Fruit fly (Drosophila melanogaster) whole organism, embryonic: ENCODE results near the gene nmdyn-D6.

ENCODE experiments used
- Aef1 ChIP-seq: fragments of 200-800 bp; sonication (Bioruptor generic); IDR thresholded peaks from 3 replicates; pipeline ENCODE4 v1.3.6; 2022; ENCODE audit warnings: missing biosample characterization, missing genetic modification characterization
- Antp ChIP-seq: fragments of 200-800 bp; sonication (Bioruptor generic); optimal IDR thresholded peaks from 3 replicates; lab custom pipeline; 2016; ENCODE audit warnings: missing biosample characterization, missing genetic modification characterization
- Asciz ChIP-seq: fragments of 200-800 bp; sonication (Bioruptor generic); optimal IDR thresholded peaks from 2 replicates; lab custom pipeline; 2017; ENCODE audit warnings: missing biosample characterization, mild to moderate bottlenecking, missing genetic modification characterization, missing genetic modification reagents
- Atf3 ChIP-seq: fragments of 200-800 bp; sonication (Bioruptor generic); optimal IDR thresholded peaks from 3 replicates; lab custom pipeline; 2016; ENCODE audit warnings: missing biosample characterization, missing genetic modification characterization
- Bteb2 ChIP-seq: fragments of 200-800 bp; sonication (Bioruptor generic); optimal IDR thresholded peaks from 2 replicates; lab custom pipeline; 2016; ENCODE audit warnings: missing biosample characterization, missing genetic modification characterization
- CG10565 ChIP-seq: fragments of 200-800 bp; sonication (Bioruptor generic); optimal IDR thresholded peaks from 3 replicates; lab custom pipeline; 2016; ENCODE audit warnings: missing biosample characterization, mild to moderate bottlenecking, missing genetic modification characterization
- CG12391 ChIP-seq: fragments of 200-800 bp; sonication (Bioruptor generic); optimal IDR thresholded peaks from 3 replicates; lab custom pipeline; 2018; ENCODE audit warnings: missing biosample characterization, mild to moderate bottlenecking, missing genetic modification characterization, moderate library complexity
- CG14860 ChIP-seq: fragments of 200-800 bp; sonication (Bioruptor generic); IDR thresholded peaks from 3 replicates; pipeline ENCODE4 v1.3.6; 2022; ENCODE audit warnings: missing biosample characterization, missing genetic modification characterization; ENCODE audit not compliant: partially characterized antibody
- CG1603 ChIP-seq: fragments of 200-800 bp; sonication (Bioruptor generic); optimal IDR thresholded peaks from 2 replicates; lab custom pipeline; 2019; ENCODE audit warnings: missing biosample characterization, mild to moderate bottlenecking, missing genetic modification characterization, moderate library complexity
- CG17328 ChIP-seq: fragments of 200-800 bp; sonication (Bioruptor generic); IDR thresholded peaks from 2 replicates; pipeline ENCODE4 v1.3.6; 2022; ENCODE audit warnings: missing biosample characterization, missing genetic modification characterization
- CG17385 ChIP-seq: fragments of 200-800 bp; sonication (Bioruptor generic); optimal IDR thresholded peaks from 3 replicates; lab custom pipeline; 2018; ENCODE audit warnings: missing biosample characterization, mild to moderate bottlenecking, missing genetic modification characterization
- CG1832 ChIP-seq: fragments of 200-800 bp; sonication (Bioruptor generic); optimal IDR thresholded peaks from 2 replicates; lab custom pipeline; 2017; ENCODE audit warnings: missing biosample characterization, mild to moderate bottlenecking, missing genetic modification characterization, inconsistent platforms
- CG18619 ChIP-seq: fragments of 200-800 bp; sonication (Bioruptor generic); optimal IDR thresholded peaks from 3 replicates; lab custom pipeline; 2017; ENCODE audit warnings: missing biosample characterization, mild to moderate bottlenecking, missing genetic modification characterization
- CG2129 ChIP-seq: fragments of 200-800 bp; sonication (Bioruptor generic); IDR thresholded peaks from 2 replicates; pipeline ENCODE4 v1.3.6; 2022; ENCODE audit warnings: missing biosample characterization, missing genetic modification characterization; ENCODE audit not compliant: partially characterized antibody
- CG2199 ChIP-seq: fragments of 200-800 bp; sonication (Bioruptor generic); IDR thresholded peaks from 3 replicates; pipeline ENCODE4 v1.3.6; 2022; ENCODE audit warnings: missing biosample characterization, missing genetic modification characterization
- CG2875 ChIP-seq: fragments of 200-800 bp; sonication (Bioruptor generic); optimal IDR thresholded peaks from 2 replicates; lab custom pipeline; 2017; ENCODE audit warnings: missing biosample characterization, mild to moderate bottlenecking, missing genetic modification characterization, missing genetic modification reagents
- CG31365 ChIP-seq: fragments of 200-800 bp; sonication (Bioruptor generic); optimal IDR thresholded peaks from 2 replicates; lab custom pipeline; 2018; ENCODE audit warnings: missing biosample characterization, mild to moderate bottlenecking, missing genetic modification characterization
- CG33557 ChIP-seq: fragments of 200-800 bp; sonication (Bioruptor generic); optimal IDR thresholded peaks from 2 replicates; lab custom pipeline; 2019; ENCODE audit warnings: missing biosample characterization, mild to moderate bottlenecking, missing genetic modification characterization, moderate library complexity
- CG3726 ChIP-seq: fragments of 200-800 bp; sonication (Bioruptor generic); IDR thresholded peaks from 3 replicates; pipeline ENCODE4, ENCODE4 v1.3.6; 2022; ENCODE audit warnings: missing biosample characterization, missing genetic modification characterization
- CG4328 ChIP-seq: fragments of 200-800 bp; sonication (Bioruptor generic); optimal IDR thresholded peaks from 3 replicates; lab custom pipeline; 2017; ENCODE audit warnings: missing biosample characterization, missing genetic modification reagents, missing genetic modification characterization
- CG4617 ChIP-seq: fragments of 200-800 bp; sonication (Bioruptor generic); optimal IDR thresholded peaks from 3 replicates; lab custom pipeline; 2016; ENCODE audit warnings: missing biosample characterization, missing genetic modification characterization, borderline replicate concordance
- CG7987 ChIP-seq: fragments of 200-800 bp; sonication (Bioruptor generic); optimal IDR thresholded peaks from 2 replicates; lab custom pipeline; 2018; ENCODE audit warnings: missing biosample characterization, mild to moderate bottlenecking, missing genetic modification characterization, moderate library complexity
- CG8944 ChIP-seq: fragments of 200-800 bp; sonication (Bioruptor generic); optimal IDR thresholded peaks from 3 replicates; lab custom pipeline; 2016; ENCODE audit warnings: missing biosample characterization, missing genetic modification characterization
- Chrac-16 ChIP-seq: fragments of 200-800 bp; sonication (Bioruptor generic); optimal IDR thresholded peaks from 3 replicates; lab custom pipeline; 2016; ENCODE audit warnings: missing biosample characterization, missing genetic modification characterization
- CoRest ChIP-seq: fragments of 200-800 bp; sonication (Bioruptor generic); optimal IDR thresholded peaks from 3 replicates; lab custom pipeline; 2018; ENCODE audit warnings: missing biosample characterization, mild to moderate bottlenecking, missing genetic modification characterization, moderate library complexity
- H2.0 ChIP-seq: fragments of 200-800 bp; sonication (Bioruptor generic); IDR thresholded peaks from 2 replicates; pipeline ENCODE4 v1.3.6; 2022; ENCODE audit warnings: missing biosample characterization, missing genetic modification characterization
- MTF-1 ChIP-seq: fragments of 200-800 bp; sonication (Bioruptor generic); optimal IDR thresholded peaks from 2 replicates; lab custom pipeline; 2018; ENCODE audit warnings: missing biosample characterization, mild to moderate bottlenecking, missing genetic modification characterization, borderline replicate concordance
- Oli ChIP-seq: fragments of 200-800 bp; sonication (Bioruptor generic); optimal IDR thresholded peaks from 2 replicates; lab custom pipeline; 2018; ENCODE audit warnings: missing biosample characterization, mild to moderate bottlenecking, missing genetic modification characterization, moderate library complexity
- Sox100B ChIP-seq: fragments of 200-800 bp; sonication (Bioruptor generic); optimal IDR thresholded peaks from 3 replicates; lab custom pipeline; 2018; ENCODE audit warnings: missing biosample characterization, mild to moderate bottlenecking, missing genetic modification characterization
- al ChIP-seq: fragments of 200-800 bp; sonication (Bioruptor generic); IDR thresholded peaks from 2 replicates; pipeline ENCODE4 v1.3.6; 2022; ENCODE audit warnings: missing biosample characterization, missing genetic modification characterization
- ato ChIP-seq: fragments of 200-800 bp; sonication (Bioruptor generic); IDR thresholded peaks from 2 replicates; pipeline ENCODE4 v1.3.6; 2022; ENCODE audit warnings: missing biosample characterization, missing genetic modification characterization; ENCODE audit not compliant: partially characterized antibody
- bbx ChIP-seq: fragments of 200-800 bp; sonication (Bioruptor generic); IDR thresholded peaks from 2 replicates; pipeline ENCODE4 v1.3.6; 2022; ENCODE audit warnings: missing biosample characterization, missing genetic modification characterization; ENCODE audit not compliant: partially characterized antibody
- croc ChIP-seq: fragments of 200-800 bp; sonication (Bioruptor generic); conservative IDR thresholded peaks from 3 replicates; pipeline ENCODE4 v1.3.6; 2022; ENCODE audit warnings: missing biosample characterization, missing genetic modification characterization
- danr ChIP-seq: fragments of 200-800 bp; sonication (Bioruptor generic); IDR thresholded peaks from 2 replicates; pipeline ENCODE4 v1.3.6; 2022; ENCODE audit warnings: missing biosample characterization, missing genetic modification characterization
- gce ChIP-seq: fragments of 200-800 bp; sonication (Bioruptor generic); IDR thresholded peaks from 3 replicates; pipeline ENCODE4 v1.3.6; 2022; ENCODE audit warnings: missing biosample characterization, missing genetic modification characterization
- kah ChIP-seq: fragments of 200-800 bp; sonication (Bioruptor generic); optimal IDR thresholded peaks from 2 replicates; lab custom pipeline; 2018; ENCODE audit warnings: missing biosample characterization, mild to moderate bottlenecking, missing genetic modification characterization
- lab ChIP-seq: fragments of 200-800 bp; sonication (Bioruptor generic); optimal IDR thresholded peaks from 3 replicates; lab custom pipeline; 2017; ENCODE audit warnings: missing biosample characterization, missing genetic modification characterization, mild to moderate bottlenecking, moderate library complexity, missing genetic modification reagents
- mam ChIP-seq: fragments of 200-800 bp; sonication (Bioruptor generic); optimal IDR thresholded peaks from 3 replicates; lab custom pipeline; 2016; ENCODE audit warnings: missing biosample characterization, missing genetic modification characterization
- nerfin-2 ChIP-seq: fragments of 200-800 bp; sonication (Bioruptor generic); IDR thresholded peaks from 2 replicates; pipeline ENCODE4 v1.3.6; 2022; ENCODE audit warnings: missing biosample characterization, missing genetic modification characterization; ENCODE audit not compliant: partially characterized antibody
- odd ChIP-seq: fragments of 200-800 bp; sonication (Bioruptor generic); optimal IDR thresholded peaks from 2 replicates; lab custom pipeline; 2017; ENCODE audit warnings: missing biosample characterization, mild to moderate bottlenecking, missing genetic modification characterization
- p53 ChIP-seq: fragments of 200-800 bp; sonication (Bioruptor generic); optimal IDR thresholded peaks from 2 replicates; lab custom pipeline; 2016; ENCODE audit warnings: missing biosample characterization, missing genetic modification characterization
- pan ChIP-seq, 4 experiments: fragments of >200 bp in 3 of 4; fragments of 200-800 bp in 1 of 4; sonication (Bioruptor generic) in 1 of 4; optimal IDR thresholded peaks in 3 of 4; IDR thresholded peaks in 1 of 4; 2 replicates each; pipeline versions ENCODE4 v1.3.6 to Lab custom; 2017 to 2022; ENCODE audit warnings: missing biosample characterization in 2 of 4, missing genetic modification characterization in 2 of 4, mixed read lengths in 1 of 4
- ranshi ChIP-seq: fragments of 200-800 bp; sonication (Bioruptor generic); IDR thresholded peaks from 2 replicates; pipeline ENCODE4 v1.3.6; 2022; ENCODE audit warnings: missing biosample characterization, missing genetic modification characterization
- sisA ChIP-seq: fragments of 200-800 bp; sonication (Bioruptor generic); IDR thresholded peaks from 2 replicates; pipeline ENCODE4 v1.3.6; 2022; ENCODE audit warnings: missing biosample characterization, missing genetic modification characterization
- tap ChIP-seq: fragments of 200-800 bp; optimal IDR thresholded peaks from 3 replicates; lab custom pipeline; 2019; ENCODE audit warnings: missing biosample characterization, mild to moderate bottlenecking, missing genetic modification characterization, moderate library complexity
- unpg ChIP-seq: fragments of 200-800 bp; sonication (Bioruptor generic); optimal IDR thresholded peaks from 3 replicates; lab custom pipeline; 2018; ENCODE audit warnings: missing biosample characterization, mild to moderate bottlenecking, missing genetic modification characterization, moderate library complexity
- vvl ChIP-seq: fragments of 200-800 bp; sonication (Bioruptor generic); IDR thresholded peaks from 2 replicates; pipeline ENCODE4 v1.3.6; 2022; ENCODE audit warnings: missing biosample characterization, missing genetic modification characterization

nmdyn-D6 gene

DNA sequence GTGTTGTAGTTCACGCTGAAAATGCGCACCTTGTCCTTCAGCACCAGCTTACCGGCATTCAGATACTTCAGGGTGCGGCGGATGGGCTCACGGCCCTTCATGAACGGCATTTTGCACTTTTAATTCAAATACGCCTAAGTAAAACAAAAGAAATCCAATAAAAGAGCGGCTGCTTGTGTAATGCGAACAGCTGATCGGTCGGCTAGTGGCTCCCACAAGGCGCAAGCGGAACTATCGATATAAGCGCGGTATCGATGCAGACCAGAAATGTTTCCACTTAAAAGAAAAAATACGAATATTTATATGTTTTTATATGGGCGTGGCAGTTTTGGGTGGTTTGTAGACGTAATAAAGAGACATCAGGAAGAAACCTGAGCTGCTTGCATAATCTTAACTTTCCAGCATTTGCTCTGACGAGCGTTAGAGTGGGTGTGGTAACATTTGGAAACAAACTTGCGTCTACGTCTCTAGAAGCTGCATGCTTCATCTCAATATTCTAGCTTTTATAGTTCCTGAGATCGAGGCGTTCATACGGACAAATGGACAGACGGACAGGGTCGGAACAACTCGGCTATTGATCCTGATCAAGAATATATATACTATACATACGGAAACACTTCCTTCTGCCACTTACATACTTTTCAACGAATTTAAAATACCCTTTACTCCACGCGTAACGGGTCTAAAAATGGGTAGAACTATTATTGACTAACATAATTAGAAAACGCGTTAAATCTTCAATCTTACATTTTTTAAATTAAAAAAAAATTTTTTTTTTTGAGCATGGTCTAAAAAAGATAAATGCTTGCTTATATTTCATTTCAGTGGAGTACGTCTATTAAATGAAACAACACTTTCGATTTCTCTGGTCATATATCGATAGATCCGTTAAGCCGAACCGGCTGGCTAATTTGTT lies at the start of gene nmdyn-D6, which contains the start of gene mRpS25 (continued):
- TF ChIP-seq CG12391 (tag; lab: Kevin White, UChicago), result peak; percentile 35
- TF ChIP-seq CG4328 (GFP tag; lab: Kevin White, UChicago), result no peak
- no peak for TF ChIP-seq Bteb2 (GFP tag; lab: Kevin White, UChicago)
- no peak for TF ChIP-seq CG14860 (GFP tag; lab: Robert Waterston, UW)
- TF ChIP-seq CoRest, result peak; percentile 55
- peak; percentile 35; the same call in 1 of the 2 replicates for TF ChIP-seq sisA (GFP tag; lab: Robert Waterston, UW)
- no peak for TF ChIP-seq CG1603
- TF ChIP-seq CG7987 (GFP tag; lab: Kevin White, UChicago), result no peak
- no peak for TF ChIP-seq odd (GFP tag; lab: Kevin White, UChicago)
- TF ChIP-seq CG18619 (GFP tag; lab: Kevin White, UChicago), result peak; percentile 51
- TF ChIP-seq ato (GFP tag; lab: Robert Waterston, UW), result peak; percentile 34; the same call in 1 of the 2 replicates
- no peak for TF ChIP-seq Asciz (GFP tag; lab: Kevin White, UChicago)
- no peak for TF ChIP-seq CG2875 (GFP tag; lab: Kevin White, UChicago)
- no peak for TF ChIP-seq MTF-1 (GFP tag; lab: Kevin White, UChicago)
- no peak for TF ChIP-seq CG2129 (GFP tag; lab: Robert Waterston, UW)
- TF ChIP-seq danr (GFP tag; lab: Robert Waterston, UW), result no peak
- TF ChIP-seq nerfin-2 (GFP tag; lab: Robert Waterston, UW), result no peak
- no peak for TF ChIP-seq lab
- TF ChIP-seq Oli (tag; lab: Kevin White, UChicago), result peak; percentile 16
- no peak for TF ChIP-seq croc (GFP tag; lab: Robert Waterston, UW)
- TF ChIP-seq tap (tag; lab: Kevin White, UChicago), result no peak
- TF ChIP-seq bbx (GFP tag; lab: Robert Waterston, UW), result peak; percentile 61; the same call in 1 of the 2 replicates
- peak; percentile 24 for TF ChIP-seq mam (GFP tag; lab: Kevin White, UChicago)
- TF ChIP-seq CG17385 (GFP tag; lab: Kevin White, UChicago), result no peak
- TF ChIP-seq al (GFP tag; lab: Robert Waterston, UW), result no peak
- TF ChIP-seq pan (optimal IDR thresholded peaks at IDR 0.05; lab: Kevin White, UChicago), result no peak
- TF ChIP-seq pan (GFP tag; optimal IDR thresholded peaks at IDR 0.05 in 1 of 2, IDR thresholded peaks at IDR 0.05 in 1 of 2), result no peak
- TF ChIP-seq CG17328 (GFP tag; lab: Robert Waterston, UW), result no peak
- TF ChIP-seq Atf3, result peak; percentile 11
- no peak for TF ChIP-seq CG8944 (GFP tag; lab: Kevin White, UChicago)
- no peak; the same call in 1 of the 2 replicates for TF ChIP-seq vvl (GFP tag; lab: Robert Waterston, UW)
- peak; percentile 11 for TF ChIP-seq unpg (GFP tag; lab: Kevin White, UChicago)
- TF ChIP-seq CG2199 (GFP tag; lab: Robert Waterston, UW), result no peak
- peak; percentile 11 for TF ChIP-seq Chrac-16 (GFP tag; lab: Kevin White, UChicago)
- no peak for TF ChIP-seq CG33557
- TF ChIP-seq CG3726 (GFP tag; lab: Robert Waterston, UW), result no peak
- TF ChIP-seq Aef1 (GFP tag; lab: Robert Waterston, UW), result peak; percentile 21; the same call in 1 of the 3 replicates
- TF ChIP-seq CG4617 (GFP tag; lab: Kevin White, UChicago), result no peak
- TF ChIP-seq ranshi, result peak; percentile 43; the same call in 1 of the 2 replicates
- 0 out of 2 replicates have a peak, but pooled peaks have one; percentile 37 for TF ChIP-seq H2.0 (GFP tag; lab: Robert Waterston, UW)
- TF ChIP-seq CG1832, result no peak
- no peak for TF ChIP-seq Sox100B (GFP tag; lab: Kevin White, UChicago)
- TF ChIP-seq Antp, result peak; percentile 6
- TF ChIP-seq p53, result no peak
- TF ChIP-seq kah, result no peak
- TF ChIP-seq CG10565 (GFP tag; lab: Kevin White, UChicago), result no peak
- no peak for TF ChIP-seq gce (GFP tag; lab: Robert Waterston, UW)
- no peak for TF ChIP-seq CG31365 (tag; lab: Kevin White, UChicago)
